Worm (Caenorhabditis elegans) whole organism, L3 larva: ENCODE results near the gene madd-2.

ENCODE experiments used
- aly-2 ChIP-seq: fragments of 150-350 bp; optimal IDR thresholded peaks from 2 replicates; lab custom pipeline; 2014; ENCODE audit warnings: missing biosample characterization, missing genetic modification characterization
- ama-1 ChIP-seq: fragments of 150-350 bp; optimal IDR thresholded peaks from 2 replicates; lab custom pipeline; 2018
- ceh-16 ChIP-seq: sonication (generic microtip); optimal IDR thresholded peaks from 2 replicates; lab custom pipeline; 2017; ENCODE audit warnings: missing biosample characterization, missing genetic modification characterization
- ceh-28 ChIP-seq: fragments of 150-350 bp; optimal IDR thresholded peaks from 2 replicates; lab custom pipeline; 2014; ENCODE audit warnings: missing biosample characterization, missing genetic modification reagents, missing genetic modification characterization
- ceh-9 ChIP-seq: sonication (generic microtip); optimal IDR thresholded peaks from 2 replicates; lab custom pipeline; 2018; ENCODE audit warnings: missing biosample characterization, missing genetic modification characterization
- daf-12 ChIP-seq: fragments of 150-350 bp; optimal IDR thresholded peaks from 2 replicates; lab custom pipeline; 2014; ENCODE audit warnings: missing biosample characterization, missing genetic modification reagents, missing genetic modification characterization
- egl-27 ChIP-seq: sonication (generic microtip); optimal IDR thresholded peaks from 4 replicates; lab custom pipeline; 2017; ENCODE audit warnings: missing biosample characterization, missing genetic modification reagents, missing genetic modification characterization
- egl-5 ChIP-seq: fragments of 150-350 bp; optimal IDR thresholded peaks from 2 replicates; lab custom pipeline; 2017; ENCODE audit warnings: missing biosample characterization, missing genetic modification reagents, missing genetic modification characterization, inconsistent platforms
- elt-1 ChIP-seq: fragments of 150-350 bp; optimal IDR thresholded peaks from 2 replicates; lab custom pipeline; 2014; ENCODE audit warnings: missing biosample characterization, missing genetic modification characterization
- elt-2 ChIP-seq: sonication (generic microtip); optimal IDR thresholded peaks from 2 replicates; lab custom pipeline; 2016; ENCODE audit warnings: missing genetic modification reagents, mild to moderate bottlenecking, missing genetic modification characterization, missing compliant biosample characterization
- elt-3 ChIP-seq, 3 experiments: fragments of 150-350 bp in 1 of 3; sonication (generic microtip) in 2 of 3; optimal IDR thresholded peaks; 2 replicates in 2 of 3; 4 replicates in 1 of 3; lab custom pipeline; 2014 to 2017; ENCODE audit warnings: missing biosample characterization in 3 of 3, missing genetic modification characterization in 3 of 3
- fkh-10 ChIP-seq: sonication (generic microtip); optimal IDR thresholded peaks from 2 replicates; lab custom pipeline; 2017; ENCODE audit warnings: missing biosample characterization, missing genetic modification reagents, missing genetic modification characterization
- fkh-2 ChIP-seq: fragments of 150-350 bp; optimal IDR thresholded peaks from 2 replicates; lab custom pipeline; 2014; ENCODE audit warnings: missing biosample characterization, missing genetic modification reagents, missing genetic modification characterization
- fos-1 ChIP-seq: fragments of 150-350 bp; optimal IDR thresholded peaks from 2 replicates; lab custom pipeline; 2014; ENCODE audit warnings: missing biosample characterization, missing genetic modification characterization
- hmg-11 ChIP-seq: sonication (generic microtip); optimal IDR thresholded peaks from 2 replicates; lab custom pipeline; 2016; ENCODE audit warnings: missing genetic modification characterization, missing compliant biosample characterization
- jun-1 ChIP-seq: fragments of 150-350 bp; optimal IDR thresholded peaks from 2 replicates; lab custom pipeline; 2014; ENCODE audit warnings: missing biosample characterization, missing genetic modification reagents, missing genetic modification characterization
- lin-15B ChIP-seq: fragments of 150-350 bp; optimal IDR thresholded peaks from 2 replicates; lab custom pipeline; 2014; ENCODE audit warnings: missing biosample characterization, missing genetic modification characterization
- lin-39 ChIP-seq: fragments of 150-350 bp; optimal IDR thresholded peaks from 2 replicates; lab custom pipeline; 2018; ENCODE audit warnings: missing biosample characterization, missing genetic modification reagents, missing genetic modification characterization
- lsy-12 ChIP-seq: sonication (generic microtip); optimal IDR thresholded peaks from 2 replicates; lab custom pipeline; 2016; ENCODE audit warnings: mild to moderate bottlenecking, missing genetic modification characterization, missing compliant biosample characterization
- mdl-1 ChIP-seq: fragments of 150-350 bp; optimal IDR thresholded peaks from 2 replicates; lab custom pipeline; 2014; ENCODE audit warnings: missing biosample characterization, missing genetic modification characterization
- mml-1 ChIP-seq: fragments of 150-350 bp; sonication (generic microtip); optimal IDR thresholded peaks from 3 replicates; lab custom pipeline; 2014; ENCODE audit warnings: missing biosample characterization, missing genetic modification characterization
- nfya-1 ChIP-seq: sonication (generic microtip); optimal IDR thresholded peaks from 2 replicates; lab custom pipeline; 2017; ENCODE audit warnings: missing genetic modification characterization, mild to moderate bottlenecking, missing compliant biosample characterization, antibody characterized with exemption, moderate library complexity; ENCODE audit not compliant: insufficient read depth
- nhr-11 ChIP-seq: fragments of 150-350 bp; optimal IDR thresholded peaks from 2 replicates; lab custom pipeline; 2014; ENCODE audit warnings: missing biosample characterization, missing genetic modification characterization
- nhr-23 ChIP-seq: fragments of 150-350 bp; optimal IDR thresholded peaks from 2 replicates; lab custom pipeline; 2014; ENCODE audit warnings: missing biosample characterization, missing genetic modification reagents, missing genetic modification characterization
- nhr-25 ChIP-seq: sonication (generic microtip); optimal IDR thresholded peaks from 2 replicates; lab custom pipeline; 2017; ENCODE audit warnings: missing biosample characterization, missing genetic modification characterization
- nhr-28 ChIP-seq: fragments of 150-350 bp; optimal IDR thresholded peaks from 2 replicates; lab custom pipeline; 2014; ENCODE audit warnings: missing biosample characterization, missing genetic modification characterization
- nhr-43 ChIP-seq: sonication (generic microtip); optimal IDR thresholded peaks from 2 replicates; lab custom pipeline; 2016; ENCODE audit warnings: mild to moderate bottlenecking, missing genetic modification characterization, missing compliant biosample characterization; ENCODE audit not compliant: poor library complexity, severe bottlenecking
- nhr-76 ChIP-seq: fragments of 150-350 bp; sonication (generic microtip); optimal IDR thresholded peaks from 5 replicates; lab custom pipeline; 2014; ENCODE audit warnings: missing biosample characterization, missing genetic modification characterization
- nhr-77 ChIP-seq: fragments of 150-350 bp; optimal IDR thresholded peaks from 2 replicates; lab custom pipeline; 2014; ENCODE audit warnings: missing biosample characterization, missing genetic modification characterization
- pqm-1 ChIP-seq: fragments of 150-350 bp; optimal IDR thresholded peaks from 2 replicates; lab custom pipeline; 2017; ENCODE audit warnings: missing biosample characterization, missing genetic modification characterization, inconsistent platforms
- skn-1 ChIP-seq: fragments of 150-350 bp; optimal IDR thresholded peaks from 2 replicates; lab custom pipeline; 2014; ENCODE audit warnings: missing biosample characterization, missing genetic modification characterization
- snpc-4 ChIP-seq: fragments of 150-350 bp; optimal IDR thresholded peaks from 2 replicates; lab custom pipeline; 2014; ENCODE audit warnings: missing biosample characterization, missing genetic modification characterization
- tbx-2 ChIP-seq: sonication (generic microtip); optimal IDR thresholded peaks from 2 replicates; lab custom pipeline; 2016; ENCODE audit warnings: mild to moderate bottlenecking, missing genetic modification characterization, missing compliant biosample characterization
- zag-1 ChIP-seq: fragments of 150-350 bp; optimal IDR thresholded peaks from 2 replicates; lab custom pipeline; 2014; ENCODE audit warnings: missing biosample characterization, missing genetic modification characterization

madd-2 gene

ce11 chrV:1242432-1242831 is 7.2 kb upstream of the madd-2 start:
- TF ChIP-seq skn-1 (tag; lab: Kevin White, UChicago) (no peak), daf-12 (tag; lab: Kevin White, UChicago) (no peak), mdl-1 (no peak), fos-1 (tag; lab: Kevin White, UChicago) (no peak), nhr-43 (tag; lab: Kevin White, UChicago) (no peak), egl-5 (no peak), elt-1 (no peak), ama-1 (lab: Kevin White, UChicago) (no peak), nfya-1 (no peak)

ce11 chrV:1236333-1237068 is 1.2 kb upstream of the madd-2 start:
- no peak for TF ChIP-seq nhr-28 (tag; lab: Kevin White, UChicago)
- no peak for TF ChIP-seq lsy-12 (tag; lab: Kevin White, UChicago)
- peak; percentile 34 for TF ChIP-seq lin-39
- TF ChIP-seq fkh-10 (GFP tag; lab: Kevin White, UChicago) = no peak
- no peak for TF ChIP-seq lin-15B (tag; lab: Kevin White, UChicago)
- TF ChIP-seq pqm-1 (tag; lab: Kevin White, UChicago) = no peak
- no peak for TF ChIP-seq fkh-2 (tag; lab: Kevin White, UChicago)
- no peak for TF ChIP-seq tbx-2
- no peak for TF ChIP-seq ama-1 (lab: Kevin White, UChicago)
- no peak for TF ChIP-seq nhr-77
- no peak for TF ChIP-seq elt-3 (tag; optimal IDR thresholded peaks at IDR 0.05; lab: Kevin White, UChicago)
- TF ChIP-seq hmg-11 = peak; percentile 8
- TF ChIP-seq nfya-1 = no peak

- TF ChIP-seq ceh-28 (tag; lab: Kevin White, UChicago) = no peak
- TF ChIP-seq nfya-1 = no peak
- no peak for TF ChIP-seq nhr-76 (tag; lab: Kevin White, UChicago)
- TF ChIP-seq nhr-11 (tag; lab: Kevin White, UChicago) = no peak
- TF ChIP-seq zag-1 (tag; lab: Kevin White, UChicago) = no peak
- no peak for TF ChIP-seq egl-27 (tag; lab: Kevin White, UChicago)
- TF ChIP-seq elt-1 = no peak
- no peak for TF ChIP-seq snpc-4 (tag; lab: Kevin White, UChicago)
- TF ChIP-seq ama-1 (lab: Kevin White, UChicago) = no peak
These were observed 2.7 kb downstream of the madd-2 start for ce11 chrV:1232574-1232973.

- TF ChIP-seq jun-1 (tag; lab: Kevin White, UChicago) = no peak
- TF ChIP-seq elt-2 (tag; lab: Kevin White, UChicago) = no peak
- TF ChIP-seq nhr-43 (tag; lab: Kevin White, UChicago) = no peak
- no peak for TF ChIP-seq aly-2
- TF ChIP-seq lin-39 = no peak
- TF ChIP-seq nhr-25 (tag; lab: Kevin White, UChicago) = no peak
- TF ChIP-seq ceh-9 (tag; lab: Kevin White, UChicago) = no peak
- no peak for TF ChIP-seq ama-1 (lab: Kevin White, UChicago)
- TF ChIP-seq nhr-23 (tag; lab: Kevin White, UChicago) = no peak
- no peak for TF ChIP-seq lin-15B (tag; lab: Kevin White, UChicago)
- TF ChIP-seq nhr-28 (tag; lab: Kevin White, UChicago) = no peak
- TF ChIP-seq fkh-2 (tag; lab: Kevin White, UChicago) = no peak
- no peak for TF ChIP-seq ceh-16 (tag; lab: Kevin White, UChicago)
- TF ChIP-seq egl-5 = no peak
- no peak for TF ChIP-seq zag-1 (tag; lab: Kevin White, UChicago)
- TF ChIP-seq mml-1 (tag; lab: Kevin White, UChicago) = no peak
- TF ChIP-seq, all 47 proteins: peak for 0
These were observed 4.7 kb downstream of the madd-2 start for ce11 chrV:1230540-1230939.
